Fruit fly (Drosophila melanogaster): ENCODE data around the gene to.

The to gene

dm6 chr3R:25277112-25277511 is 37.1 kb downstream of the to start, which contains the start of gene CG10513:
CG10513 (minus strand) TSS chr3R:25277212.
- TF ChIP-seq Ets65A (GFP tag) (peak; percentile 26), Mrtf (GFP tag; IDR thresholded peaks at IDR 0.05) (0 out of 3 replicates have a peak, but pooled peaks have one; percentile 8), sob (GFP tag; IDR thresholded peaks at IDR 0.05) (no peak)

dm6 chr3R:25279796-25280350 is 39.9 kb downstream of the to start, which contains the start of gene CG10514:
CG10514 (minus strand) TSS chr3R:25279846.
- TF ChIP-seq cwo (GFP tag; optimal IDR thresholded peaks at IDR 0.05) (no peak), CG1024 (GFP tag; IDR thresholded peaks at IDR 0.05) (no peak), CG18599 (GFP tag; optimal IDR thresholded peaks at IDR 0.05) (peak; percentile 25), Hsf (GFP tag; optimal IDR thresholded peaks at IDR 0.05) (no peak), al (GFP tag; IDR thresholded peaks at IDR 0.05) (no peak), ems (GFP tag; optimal IDR thresholded peaks at IDR 0.05) (no peak), CG10209 (GFP tag; optimal IDR thresholded peaks at IDR 0.05) (no peak), CkIIα-i1 (GFP tag; IDR thresholded peaks at IDR 0.05) (no peak), Rfx (GFP tag; IDR thresholded peaks at IDR 0.05) (no peak), trh (GFP tag; optimal IDR thresholded peaks at IDR 0.05) (no peak), CG17328 (GFP tag; IDR thresholded peaks at IDR 0.05) (no peak), CG7357 (GFP tag; IDR thresholded peaks at IDR 0.05) (no peak), sug (tag; optimal IDR thresholded peaks at IDR 0.05) (no peak), Dp (GFP tag; optimal IDR thresholded peaks at IDR 0.05) (no peak), CG12299 (tag; optimal IDR thresholded peaks at IDR 0.05) (no peak), ATbp (GFP tag; optimal IDR thresholded peaks at IDR 0.05) (peak; percentile 6), Dek (tag; optimal IDR thresholded peaks at IDR 0.05) (no peak), disco-r (GFP tag; optimal IDR thresholded peaks at IDR 0.05) (no peak), ato (GFP tag; IDR thresholded peaks at IDR 0.05; ENCODE audit: partially characterized antibody) (no peak), MTF-1 (GFP tag; optimal IDR thresholded peaks at IDR 0.05; ENCODE audit: borderline replicate concordance) (peak; percentile 60), dan (GFP tag; IDR thresholded peaks at IDR 0.05) (no peak), fd102C (GFP tag; optimal IDR thresholded peaks at IDR 0.05) (no peak), cato (GFP tag; optimal IDR thresholded peaks at IDR 0.05; ENCODE audit: borderline replicate concordance) (no peak), CG7839 (tag; optimal IDR thresholded peaks at IDR 0.05) (no peak), grn (GFP tag; optimal IDR thresholded peaks at IDR 0.05) (no peak), Asciz (GFP tag; optimal IDR thresholded peaks at IDR 0.05) (peak; percentile 6), crp (GFP tag; optimal IDR thresholded peaks at IDR 0.05) (no peak), CG11456 (GFP tag; IDR thresholded peaks at IDR 0.05) (no peak), cas (GFP tag; IDR thresholded peaks at IDR 0.05) (no peak), lab (GFP tag; optimal IDR thresholded peaks at IDR 0.05) (peak; percentile 24), Pdp1 (GFP tag; optimal IDR thresholded peaks at IDR 0.05) (no peak), CG13123 (GFP tag; optimal IDR thresholded peaks at IDR 0.05) (no peak), cad (GFP tag; optimal IDR thresholded peaks at IDR 0.05) (no peak), Med (GFP tag) (peak; percentile 51), CG9797 (GFP tag; optimal IDR thresholded peaks at IDR 0.05) (no peak), Ets65A (GFP tag) (no peak), kah (GFP tag; optimal IDR thresholded peaks at IDR 0.05) (no peak)

Measured in whole organism, embryonic.